Worm (Caenorhabditis elegans) whole organism, L1 larva: Measurements from ENCODE around the gene F58E6.8.

Experiments
- C04F5.9 ChIP-seq: sonication (generic microtip); optimal IDR thresholded peaks from 2 replicates; lab custom pipeline; 2016; ENCODE audit warnings: missing genetic modification characterization, missing compliant biosample characterization
- C34B4.2 ChIP-seq: sonication (generic microtip); optimal IDR thresholded peaks from 2 replicates; lab custom pipeline; 2017; ENCODE audit warnings: mild to moderate bottlenecking, missing genetic modification characterization, missing compliant biosample characterization
- aha-1 ChIP-seq: fragments of 150-350 bp; optimal IDR thresholded peaks from 2 replicates; lab custom pipeline; 2014; ENCODE audit warnings: missing biosample characterization, missing genetic modification characterization
- alr-1 ChIP-seq: fragments of 200-800 bp; sonication (Bioruptor generic); optimal IDR thresholded peaks from 2 replicates; lab custom pipeline; 2018; ENCODE audit warnings: borderline replicate concordance, mild to moderate bottlenecking, missing genetic modification characterization, missing compliant biosample characterization
- aly-2 ChIP-seq: fragments of 150-350 bp; optimal IDR thresholded peaks from 2 replicates; lab custom pipeline; 2014; ENCODE audit warnings: missing biosample characterization, missing genetic modification characterization
- ceh-82 ChIP-seq, 3 experiments: fragments of 150-350 bp in 1 of 3; sonication (generic microtip) in 2 of 3; optimal IDR thresholded peaks; 2 replicates each; lab custom pipeline; 2014 to 2017; ENCODE audit warnings: missing biosample characterization in 3 of 3, missing genetic modification characterization in 3 of 3
- ceh-88 ChIP-seq: fragments of 200-800 bp; sonication (Bioruptor generic); IDR thresholded peaks from 2 replicates; pipeline ENCODE4 v1.3.6; 2022; ENCODE audit warnings: missing genetic modification characterization, missing compliant biosample characterization
- ceh-90 ChIP-seq: sonication (generic microtip); optimal IDR thresholded peaks from 2 replicates; lab custom pipeline; 2016; ENCODE audit warnings: missing genetic modification characterization, missing compliant biosample characterization
- dsc-1 ChIP-seq: sonication (generic microtip); optimal IDR thresholded peaks from 2 replicates; lab custom pipeline; 2016; ENCODE audit warnings: mild to moderate bottlenecking, missing genetic modification characterization, missing compliant biosample characterization
- efl-1 ChIP-seq, 4 experiments: fragments of 150-350 bp; optimal IDR thresholded peaks in 3 of 4; peaks in 1 of 4; 1 replicate in 1 of 4; 2 replicates in 3 of 4; lab custom pipeline; 2014; ENCODE audit warnings: missing biosample characterization in 2 of 4, missing genetic modification characterization in 2 of 4, missing genetic modification reagents in 2 of 4
- efl-3 ChIP-seq: fragments of 200-800 bp; sonication (Bioruptor generic); optimal IDR thresholded peaks from 2 replicates; lab custom pipeline; 2018; ENCODE audit warnings: mild to moderate bottlenecking, missing genetic modification characterization, missing compliant biosample characterization
- egl-27 ChIP-seq, 2 experiments: fragments of 150-350 bp in 1 of 2; sonication (generic microtip); optimal IDR thresholded peaks; 3 replicates each; lab custom pipeline; 2017 to 2018; ENCODE audit warnings: missing biosample characterization in 2 of 2, missing genetic modification characterization in 2 of 2, missing genetic modification reagents in 2 of 2
- ets-5 ChIP-seq: fragments of 200-800 bp; sonication (Bioruptor generic); IDR thresholded peaks from 2 replicates; pipeline ENCODE4 v1.3.6; 2022; ENCODE audit warnings: missing genetic modification characterization, missing compliant biosample characterization
- fkh-10 ChIP-seq: sonication (generic microtip); optimal IDR thresholded peaks from 2 replicates; lab custom pipeline; 2017; ENCODE audit warnings: missing biosample characterization, missing genetic modification reagents, missing genetic modification characterization
- hlh-17 ChIP-seq: fragments of 200-800 bp; sonication (Bioruptor generic); optimal IDR thresholded peaks from 2 replicates; lab custom pipeline; 2018; ENCODE audit warnings: missing genetic modification characterization, mild to moderate bottlenecking, missing compliant biosample characterization, moderate library complexity, borderline replicate concordance
- hlh-4 ChIP-seq: sonication (generic microtip); optimal IDR thresholded peaks from 2 replicates; lab custom pipeline; 2016; ENCODE audit warnings: mild to moderate bottlenecking, missing genetic modification characterization, missing compliant biosample characterization
- hpl-2 ChIP-seq: fragments of 150-350 bp; optimal IDR thresholded peaks from 2 replicates; lab custom pipeline; 2014; ENCODE audit warnings: missing biosample characterization, missing genetic modification reagents, missing genetic modification characterization
- irx-1 ChIP-seq: sonication (generic microtip); optimal IDR thresholded peaks from 2 replicates; lab custom pipeline; 2016; ENCODE audit warnings: missing genetic modification characterization, missing compliant biosample characterization
- jun-1 ChIP-seq: fragments of 150-350 bp; optimal IDR thresholded peaks from 2 replicates; lab custom pipeline; 2014; ENCODE audit warnings: missing biosample characterization, missing genetic modification reagents, missing genetic modification characterization
- lin-13 ChIP-seq: fragments of 150-350 bp; optimal IDR thresholded peaks from 2 replicates; lab custom pipeline; 2014; ENCODE audit warnings: missing biosample characterization, missing genetic modification reagents, missing genetic modification characterization
- lin-15B ChIP-seq: fragments of 150-350 bp; sonication (generic microtip); optimal IDR thresholded peaks from 3 replicates; lab custom pipeline; 2014; ENCODE audit warnings: missing biosample characterization, missing genetic modification characterization
- lir-3 ChIP-seq: sonication (generic microtip); optimal IDR thresholded peaks from 2 replicates; lab custom pipeline; 2016; ENCODE audit warnings: mild to moderate bottlenecking, missing genetic modification characterization, moderate library complexity, missing compliant biosample characterization; ENCODE audit not compliant: poor library complexity
- mab-9 ChIP-seq: fragments of 200-800 bp; sonication (Bioruptor generic); IDR thresholded peaks from 2 replicates; pipeline ENCODE4 v1.3.6; 2022; ENCODE audit warnings: missing genetic modification reagents, missing genetic modification characterization, missing compliant biosample characterization
- mdl-1 ChIP-seq, 2 experiments: fragments of 150-350 bp; optimal IDR thresholded peaks; 2 replicates each; lab custom pipeline; 2014 to 2017; ENCODE audit warnings: missing biosample characterization in 2 of 2, missing genetic modification characterization in 2 of 2, inconsistent platforms in 1 of 2
- mef-2 ChIP-seq: fragments of 150-350 bp; optimal IDR thresholded peaks from 2 replicates; lab custom pipeline; 2014; ENCODE audit warnings: missing biosample characterization, missing genetic modification characterization
- mep-1 ChIP-seq: fragments of 150-350 bp; optimal IDR thresholded peaks from 2 replicates; lab custom pipeline; 2014; ENCODE audit warnings: missing biosample characterization, missing genetic modification characterization
- nhr-12 ChIP-seq: sonication (generic microtip); optimal IDR thresholded peaks from 2 replicates; lab custom pipeline; 2017; ENCODE audit warnings: missing biosample characterization, missing genetic modification characterization
- nhr-28 ChIP-seq: fragments of 150-350 bp; optimal IDR thresholded peaks from 2 replicates; lab custom pipeline; 2014; ENCODE audit warnings: missing biosample characterization, missing genetic modification characterization
- nhr-47 ChIP-seq: sonication (generic microtip); optimal IDR thresholded peaks from 2 replicates; lab custom pipeline; 2016; ENCODE audit warnings: mild to moderate bottlenecking, missing genetic modification characterization, moderate library complexity, missing compliant biosample characterization
- nhr-76 ChIP-seq: sonication (generic microtip); optimal IDR thresholded peaks from 2 replicates; lab custom pipeline; 2017; ENCODE audit warnings: missing biosample characterization, missing genetic modification characterization
- nhr-77 ChIP-seq: fragments of 150-350 bp; optimal IDR thresholded peaks from 2 replicates; lab custom pipeline; 2014; ENCODE audit warnings: missing biosample characterization, missing genetic modification characterization
- nhr-84 ChIP-seq: sonication (generic microtip); optimal IDR thresholded peaks from 2 replicates; lab custom pipeline; 2017; ENCODE audit warnings: missing biosample characterization, missing genetic modification characterization
- nhr-90 ChIP-seq: sonication (generic microtip); optimal IDR thresholded peaks from 2 replicates; lab custom pipeline; 2016; ENCODE audit warnings: mild to moderate bottlenecking, missing genetic modification characterization, missing compliant biosample characterization; ENCODE audit not compliant: poor library complexity
- pax-3 ChIP-seq: fragments of 200-800 bp; sonication (Bioruptor generic); optimal IDR thresholded peaks from 2 replicates; lab custom pipeline; 2018; ENCODE audit warnings: mild to moderate bottlenecking, missing genetic modification characterization, moderate library complexity, missing compliant biosample characterization
- pqm-1 ChIP-seq: sonication (generic microtip); optimal IDR thresholded peaks from 3 replicates; lab custom pipeline; 2017; ENCODE audit warnings: missing biosample characterization, missing genetic modification characterization
- rnt-1 ChIP-seq: sonication (generic microtip); optimal IDR thresholded peaks from 2 replicates; lab custom pipeline; 2016; ENCODE audit warnings: mild to moderate bottlenecking, missing genetic modification characterization, moderate library complexity, missing compliant biosample characterization
- snpc-4 ChIP-seq: fragments of 150-350 bp; optimal IDR thresholded peaks from 2 replicates; lab custom pipeline; 2014; ENCODE audit warnings: missing biosample characterization, missing genetic modification characterization
- snu-23 ChIP-seq: sonication (generic microtip); optimal IDR thresholded peaks from 2 replicates; lab custom pipeline; 2016; ENCODE audit warnings: missing genetic modification characterization, missing compliant biosample characterization
- sox-4 ChIP-seq: sonication (generic microtip); optimal IDR thresholded peaks from 2 replicates; lab custom pipeline; 2016; ENCODE audit warnings: missing genetic modification characterization, missing compliant biosample characterization
- sptf-1 ChIP-seq: fragments of 150-350 bp; optimal IDR thresholded peaks from 2 replicates; lab custom pipeline; 2014; ENCODE audit warnings: missing biosample characterization, missing genetic modification characterization
- tbx-2 ChIP-seq: sonication (generic microtip); optimal IDR thresholded peaks from 2 replicates; lab custom pipeline; 2016; ENCODE audit warnings: missing genetic modification characterization, missing compliant biosample characterization
- tlp-1 ChIP-seq: fragments of 150-350 bp; optimal IDR thresholded peaks from 2 replicates; lab custom pipeline; 2014; ENCODE audit warnings: missing biosample characterization, missing genetic modification characterization
- unc-130 ChIP-seq: fragments of 150-350 bp; optimal IDR thresholded peaks from 2 replicates; lab custom pipeline; 2017; ENCODE audit warnings: missing biosample characterization, missing genetic modification characterization, inconsistent platforms
- unc-30 ChIP-seq: sonication (generic microtip); optimal IDR thresholded peaks from 2 replicates; lab custom pipeline; 2017; ENCODE audit warnings: missing biosample characterization, missing genetic modification characterization
- unc-98 ChIP-seq: fragments of 200-800 bp; sonication (Bioruptor generic); IDR thresholded peaks from 2 replicates; pipeline ENCODE4 v1.3.6; 2022; ENCODE audit warnings: missing genetic modification characterization, missing compliant biosample characterization
- vab-15 ChIP-seq: sonication (generic microtip); optimal IDR thresholded peaks from 2 replicates; lab custom pipeline; 2017; ENCODE audit warnings: missing genotype, mild to moderate bottlenecking, missing genetic modification characterization, missing compliant biosample characterization
- zag-1 ChIP-seq: fragments of 150-350 bp; optimal IDR thresholded peaks from 2 replicates; lab custom pipeline; 2014; ENCODE audit warnings: missing biosample characterization, missing genetic modification characterization
- zip-4 ChIP-seq: fragments of 200-800 bp; sonication (Bioruptor generic); optimal IDR thresholded peaks from 2 replicates; lab custom pipeline; 2018; ENCODE audit warnings: mild to moderate bottlenecking, missing genetic modification characterization, moderate library complexity, missing compliant biosample characterization
- ztf-11 ChIP-seq, 2 experiments: sonication (generic microtip); optimal IDR thresholded peaks; 2 replicates each; lab custom pipeline; 2016 to 2017; ENCODE audit warnings: missing genetic modification characterization in 2 of 2, missing biosample characterization in 1 of 2, missing compliant biosample characterization in 1 of 2
- ztf-4 ChIP-seq: fragments of 150-350 bp; optimal IDR thresholded peaks from 2 replicates; lab custom pipeline; 2014; ENCODE audit warnings: missing biosample characterization, missing genetic modification characterization

F58E6.8 gene

DNA sequence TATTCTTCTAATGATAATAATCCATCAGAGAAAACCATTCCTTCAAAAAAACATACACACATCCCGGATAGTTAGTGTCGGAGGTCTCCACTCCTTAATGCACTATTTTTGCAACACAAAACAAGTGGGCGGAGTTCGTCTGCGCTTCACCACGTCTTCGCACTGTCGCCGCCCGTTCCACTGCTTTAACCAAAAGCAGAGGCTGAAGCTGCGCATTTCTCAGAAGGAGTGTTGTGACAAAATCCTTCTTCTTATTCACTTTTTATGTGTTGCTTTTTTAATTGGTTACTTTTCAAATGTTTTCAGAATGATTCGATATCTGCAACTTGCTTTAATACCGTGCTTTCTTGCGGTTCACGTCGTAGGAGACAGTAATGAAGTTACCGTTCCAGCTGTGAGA, 10.7 kb downstream of the F58E6.8 start, which contains the start of gene F58E6.13:
Gene F58E6.13 (plus strand): TSS at position 301 of the 400 bp plus-strand sequence.
- TF ChIP-seq sox-4 (tag; lab: Kevin White, UChicago) (no peak), C04F5.9 (tag; lab: Kevin White, UChicago) (no peak), jun-1 (tag; lab: Kevin White, UChicago) (no peak), ceh-82 (tag; optimal IDR thresholded peaks at IDR 0.05; lab: Kevin White, UChicago) (no peak), mdl-1 (tag; optimal IDR thresholded peaks at IDR 0.05; lab: Kevin White, UChicago) (no peak), aly-2 (tag; lab: Kevin White, UChicago) (no peak), pqm-1 (tag; lab: Kevin White, UChicago) (no peak), alr-1 (no peak), efl-1 (optimal IDR thresholded peaks at IDR 0.05; lab: Kevin White, UChicago) (no peak), efl-1 (GFP tag; optimal IDR thresholded peaks at IDR 0.05 in 1 of 2; lab: Kevin White, UChicago) (no peak), snu-23 (GFP tag; lab: Kevin White, UChicago) (no peak)

DNA sequence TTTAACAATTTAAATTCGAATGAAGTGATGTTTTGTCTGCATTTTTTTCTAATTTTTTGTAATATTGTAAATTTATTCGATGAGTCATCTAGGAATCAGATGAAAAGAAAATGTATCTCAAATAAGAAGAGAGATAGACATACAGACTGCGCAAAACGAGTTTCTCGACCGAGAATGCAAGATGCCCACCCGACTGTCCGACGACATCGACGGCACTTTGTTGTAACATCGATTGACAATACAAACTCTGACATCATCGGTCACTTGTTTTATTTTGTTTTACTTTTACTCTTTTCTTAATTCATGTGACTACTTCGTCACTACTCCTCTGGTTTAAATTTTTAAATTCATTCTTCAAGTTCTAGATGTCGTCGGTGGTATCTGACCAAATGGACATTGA, 14.8 kb downstream of the F58E6.8 start, which contains the start of gene sta-2:
Gene sta-2 (plus strand): TSS at position 349 of the 400 bp plus-strand sequence.
- TF ChIP-seq lir-3 (tag; lab: Kevin White, UChicago) (no peak), lin-15B (tag; lab: Kevin White, UChicago) (no peak), mef-2 (no peak), ceh-90 (tag; lab: Kevin White, UChicago) (no peak), nhr-90 (peak; percentile 26), aly-2 (tag; lab: Kevin White, UChicago) (no peak), C34B4.2 (tag; lab: Kevin White, UChicago) (no peak), zip-4 (GFP tag; lab: Kevin White, UChicago) (no peak), rnt-1 (tag; lab: Kevin White, UChicago) (no peak), pqm-1 (tag; lab: Kevin White, UChicago) (no peak), hpl-2 (GFP tag; lab: Kevin White, UChicago) (no peak), nhr-76 (no peak), zag-1 (tag; lab: Kevin White, UChicago) (no peak), mep-1 (tag; lab: Kevin White, UChicago) (no peak), nhr-28 (tag; lab: Kevin White, UChicago) (no peak), sptf-1 (tag; lab: Kevin White, UChicago) (no peak), ztf-11 (tag; optimal IDR thresholded peaks at IDR 0.05; lab: Kevin White, UChicago) (no peak), egl-27 (tag; optimal IDR thresholded peaks at IDR 0.05; lab: Kevin White, UChicago) (no peak), ets-5 (GFP tag; lab: Robert Waterston, UW) (no peak), nhr-47 (no peak), hlh-17 (GFP tag; lab: Kevin White, UChicago) (no peak), nhr-77 (tag; lab: Kevin White, UChicago) (no peak), ceh-82 (tag; optimal IDR thresholded peaks at IDR 0.05; lab: Kevin White, UChicago) (no peak), nhr-84 (tag; lab: Kevin White, UChicago) (no peak), efl-1 (optimal IDR thresholded peaks at IDR 0.05; lab: Kevin White, UChicago) (no peak), efl-1 (GFP tag; optimal IDR thresholded peaks at IDR 0.05 in 1 of 2; lab: Kevin White, UChicago) (peak in 1 of 2 experiments; percentile 64), nhr-12 (tag; lab: Kevin White, UChicago) (no peak), irx-1 (tag; lab: Kevin White, UChicago) (no peak), snpc-4 (tag; lab: Kevin White, UChicago) (no peak), vab-15 (tag; lab: Kevin White, UChicago) (no peak), aha-1 (tag; lab: Kevin White, UChicago) (no peak), tbx-2 (peak; percentile 47), unc-98 (GFP tag; lab: Robert Waterston, UW) (no peak), mab-9 (no peak), tlp-1 (no peak), ceh-88 (GFP tag; lab: Robert Waterston, UW) (no peak), ztf-4 (no peak), lin-13 (GFP tag; lab: Kevin White, UChicago) (no peak), pax-3 (tag; lab: Kevin White, UChicago) (no peak), unc-30 (no peak), fkh-10 (GFP tag; lab: Kevin White, UChicago) (no peak), unc-130 (peak; percentile 35), efl-3 (GFP tag; lab: Kevin White, UChicago) (no peak), mdl-1 (tag; optimal IDR thresholded peaks at IDR 0.05; lab: Kevin White, UChicago) (peak in 1 of 2 experiments; percentile 61), dsc-1 (tag; lab: Kevin White, UChicago) (no peak), hlh-4 (tag; lab: Kevin White, UChicago) (no peak), C04F5.9 (tag; lab: Kevin White, UChicago) (no peak)
